Fruit fly (Drosophila melanogaster) whole organism, wandering third instar larva: ENCODE results near the gene CG5895.

Experiments
- Abd-B ChIP-seq: fragments of >200 bp; optimal IDR thresholded peaks from 2 replicates; lab custom pipeline; 2017; ENCODE audit warnings: missing biosample characterization, missing genetic modification characterization
- CG32264 ChIP-seq: fragments of 200-800 bp; sonication (Bioruptor generic); optimal IDR thresholded peaks from 2 replicates; lab custom pipeline; 2016; ENCODE audit warnings: missing biosample characterization, missing genetic modification characterization
- CG9705 ChIP-seq: fragments of 200-800 bp; sonication (Bioruptor generic); optimal IDR thresholded peaks from 2 replicates; lab custom pipeline; 2018; ENCODE audit warnings: missing biosample characterization, mild to moderate bottlenecking, missing genetic modification characterization
- CrebA ChIP-seq: fragments of 200-800 bp; sonication (Bioruptor generic); optimal IDR thresholded peaks from 2 replicates; lab custom pipeline; 2016; ENCODE audit warnings: missing biosample characterization, mild to moderate bottlenecking, missing genetic modification characterization, borderline replicate concordance
- Dfd ChIP-seq: fragments of >200 bp; optimal IDR thresholded peaks from 2 replicates; lab custom pipeline; 2017; ENCODE audit warnings: missing biosample characterization, missing genetic modification characterization
- Dif ChIP-seq: fragments of 200-275, 200-300 bp; sonication (Bioruptor generic); optimal IDR thresholded peaks from 2 replicates; lab custom pipeline; 2018; ENCODE audit warnings: missing biosample characterization, missing genetic modification characterization; ENCODE audit not compliant: partially characterized antibody
- GATAd ChIP-seq: sonication (Bioruptor generic); optimal IDR thresholded peaks from 2 replicates; lab custom pipeline; 2016; ENCODE audit warnings: missing biosample characterization, missing genetic modification characterization
- HLH106 ChIP-seq: fragments of 200-800 bp; optimal IDR thresholded peaks from 3 replicates; lab custom pipeline; 2019; ENCODE audit warnings: missing biosample characterization, mild to moderate bottlenecking, missing genetic modification characterization, moderate library complexity
- Hnf4 ChIP-seq: fragments of 200-800 bp; sonication (Bioruptor generic); optimal IDR thresholded peaks from 2 replicates; lab custom pipeline; 2016; ENCODE audit warnings: missing biosample characterization, mild to moderate bottlenecking, missing genetic modification characterization
- Hr78 ChIP-seq: fragments of >200 bp; optimal IDR thresholded peaks from 2 replicates; lab custom pipeline; 2017; ENCODE audit warnings: missing biosample characterization, missing genetic modification characterization
- Hr83 ChIP-seq: fragments of 200-300 bp; sonication (Bioruptor generic); optimal IDR thresholded peaks from 2 replicates; lab custom pipeline; 2016; ENCODE audit warnings: missing biosample characterization, mild to moderate bottlenecking, missing genetic modification characterization, moderate library complexity; ENCODE audit not compliant: poor library complexity, severe bottlenecking
- Jra ChIP-seq: sonication (Bioruptor generic); optimal IDR thresholded peaks from 2 replicates; lab custom pipeline; 2016; ENCODE audit warnings: missing biosample characterization, missing genetic modification characterization
- Mio ChIP-seq: sonication (Bioruptor generic); optimal IDR thresholded peaks from 2 replicates; lab custom pipeline; 2016; ENCODE audit warnings: missing biosample characterization, missing genetic modification characterization
- Myc ChIP-seq: fragments of >200 bp; optimal IDR thresholded peaks from 2 replicates; lab custom pipeline; 2017
- N ChIP-seq: fragments of >200 bp; optimal IDR thresholded peaks from 2 replicates; lab custom pipeline; 2018; ENCODE audit warnings: missing biosample characterization, missing external identifiers, missing genetic modification characterization
- OdsH ChIP-seq: fragments of 200-800 bp; sonication (Bioruptor generic); optimal IDR thresholded peaks from 2 replicates; lab custom pipeline; 2016; ENCODE audit warnings: missing biosample characterization, mild to moderate bottlenecking, missing genetic modification characterization
- Rel ChIP-seq, 2 experiments: fragments of 200-800 bp; sonication (Bioruptor generic) in 1 of 2; optimal IDR thresholded peaks; 2 replicates in 1 of 2; 3 replicates in 1 of 2; lab custom pipeline; 2016 to 2019; ENCODE audit warnings: mild to moderate bottlenecking in 2 of 2, missing biosample characterization in 2 of 2, missing genetic modification characterization in 2 of 2, moderate library complexity in 1 of 2
- Vsx2 ChIP-seq: fragments of 200-300, 225-300 bp; sonication (Bioruptor generic); optimal IDR thresholded peaks from 2 replicates; lab custom pipeline; 2018; ENCODE audit warnings: missing biosample characterization, missing genetic modification characterization; ENCODE audit not compliant: partially characterized antibody
- br ChIP-seq: fragments of 200-800 bp; sonication (Bioruptor generic); optimal IDR thresholded peaks from 2 replicates; lab custom pipeline; 2016; ENCODE audit warnings: missing biosample characterization, missing genetic modification characterization
- brk ChIP-seq: fragments of 200-800 bp; sonication (Bioruptor generic); optimal IDR thresholded peaks from 2 replicates; lab custom pipeline; 2016; ENCODE audit warnings: missing biosample characterization, mild to moderate bottlenecking, missing genetic modification characterization
- dmrt93B ChIP-seq: fragments of 200-800 bp; sonication (Bioruptor generic); optimal IDR thresholded peaks from 2 replicates; lab custom pipeline; 2018; ENCODE audit warnings: missing biosample characterization, mild to moderate bottlenecking, missing genetic modification characterization
- dsf ChIP-seq: sonication (Bioruptor generic); optimal IDR thresholded peaks from 2 replicates; lab custom pipeline; 2016; ENCODE audit warnings: missing biosample characterization, missing genetic modification characterization, borderline replicate concordance
- ey ChIP-seq: fragments of 200-800 bp; sonication (Bioruptor generic); optimal IDR thresholded peaks from 2 replicates; lab custom pipeline; 2016; ENCODE audit warnings: missing biosample characterization, missing genetic modification characterization
- foxo ChIP-seq, 2 experiments: fragments of 200-800 bp; sonication (Bioruptor generic); optimal IDR thresholded peaks; 2 replicates in 1 of 2; 3 replicates in 1 of 2; lab custom pipeline; 2016 to 2017; ENCODE audit warnings: missing biosample characterization in 2 of 2, missing genetic modification characterization in 2 of 2
- fru ChIP-seq: fragments of 200-800 bp; sonication (Bioruptor generic); optimal IDR thresholded peaks from 3 replicates; lab custom pipeline; 2016; ENCODE audit warnings: missing biosample characterization, mild to moderate bottlenecking, missing genetic modification characterization
- h ChIP-seq: fragments of 200-800 bp; sonication (Bioruptor generic); optimal IDR thresholded peaks from 3 replicates; lab custom pipeline; 2016; ENCODE audit warnings: missing biosample characterization, mild to moderate bottlenecking, missing genetic modification characterization
- jim ChIP-seq: fragments of 175-275, 200-325 bp; sonication (Bioruptor generic); optimal IDR thresholded peaks from 2 replicates; lab custom pipeline; 2016; ENCODE audit warnings: missing biosample characterization, mild to moderate bottlenecking, missing genetic modification characterization
- lola ChIP-seq: fragments of >200 bp; optimal IDR thresholded peaks from 2 replicates; lab custom pipeline; 2017; ENCODE audit warnings: missing biosample characterization, missing genetic modification characterization
- pan ChIP-seq: fragments of >200 bp; optimal IDR thresholded peaks from 2 replicates; lab custom pipeline; 2017
- psq ChIP-seq: fragments of 200-800 bp; sonication (Bioruptor generic); optimal IDR thresholded peaks from 3 replicates; lab custom pipeline; 2017; ENCODE audit warnings: missing biosample characterization, mild to moderate bottlenecking, missing genetic modification characterization, moderate library complexity
- rgr ChIP-seq: fragments of 200-800 bp; sonication (Bioruptor generic); optimal IDR thresholded peaks from 3 replicates; lab custom pipeline; 2016; ENCODE audit warnings: missing biosample characterization, mild to moderate bottlenecking, missing genetic modification characterization
- sage ChIP-seq: fragments of 200-800 bp; sonication (Bioruptor generic); optimal IDR thresholded peaks from 2 replicates; lab custom pipeline; 2016; ENCODE audit warnings: missing biosample characterization, mild to moderate bottlenecking, missing genetic modification characterization
- sv ChIP-seq: fragments of 200-800 bp; sonication (Bioruptor generic); optimal IDR thresholded peaks from 3 replicates; lab custom pipeline; 2016; ENCODE audit warnings: missing biosample characterization, missing genetic modification characterization
- tai ChIP-seq: sonication (Bioruptor generic); optimal IDR thresholded peaks from 2 replicates; lab custom pipeline; 2016; ENCODE audit warnings: missing biosample characterization, missing genetic modification characterization
- usp ChIP-seq: fragments of >200 bp; optimal IDR thresholded peaks from 2 replicates; lab custom pipeline; 2017; ENCODE audit warnings: missing biosample characterization, missing genetic modification characterization
- woc ChIP-seq: sonication (Bioruptor generic); optimal IDR thresholded peaks from 2 replicates; lab custom pipeline; 2016; ENCODE audit warnings: missing biosample characterization, mild to moderate bottlenecking, missing genetic modification characterization

CG5895 gene

DNA sequence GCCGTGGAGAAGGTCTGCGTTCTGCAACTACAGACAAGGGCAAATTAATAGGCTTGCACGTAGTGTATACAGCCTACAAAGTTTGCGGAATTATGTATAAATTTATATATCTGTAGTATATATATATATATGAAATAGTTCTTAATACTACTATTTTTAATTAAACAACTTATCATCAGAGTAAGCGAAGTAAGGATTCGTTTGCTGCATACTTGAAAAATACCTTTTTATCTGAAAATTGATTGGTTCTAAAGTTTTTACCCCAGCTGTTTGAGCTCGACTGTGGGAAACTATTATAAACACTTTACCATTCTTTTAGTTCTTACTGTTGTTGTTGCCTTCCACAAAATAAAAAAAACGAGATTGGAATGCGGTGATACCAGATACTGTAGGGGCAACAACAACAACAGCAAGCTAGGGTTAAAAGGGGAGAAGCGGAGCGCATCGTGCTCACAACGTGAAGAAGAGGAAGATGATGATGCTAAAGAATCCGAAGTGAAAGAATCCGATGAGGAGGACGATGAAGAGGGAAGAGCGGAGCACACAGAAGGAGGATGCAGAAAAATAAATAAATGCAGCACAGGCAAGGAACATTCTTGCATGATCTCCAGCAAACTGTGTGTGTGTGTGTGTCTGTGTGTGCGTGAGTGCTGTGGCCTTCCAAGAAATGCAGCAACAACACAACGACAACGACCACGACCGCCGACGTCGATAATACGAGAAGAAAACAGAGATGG lies 7.9 kb downstream of the CG5895 start (continued):
- TF ChIP-seq Mio (no peak), Dfd (GFP tag; lab: Kevin White, UChicago) (peak; percentile 62), Hr83 (GFP tag; lab: Kevin White, UChicago) (no peak), Rel (GFP tag; optimal IDR thresholded peaks at IDR 0.05; lab: Kevin White, UChicago) (no peak), Rel (tag; optimal IDR thresholded peaks at IDR 0.05; lab: Kevin White, UChicago) (peak; percentile 23), fru (GFP tag; lab: Kevin White, UChicago) (peak; percentile 74), woc (GFP tag; lab: Kevin White, UChicago) (peak; percentile 28), Hnf4 (GFP tag; lab: Kevin White, UChicago) (peak; percentile 22), Myc (lab: Kevin White, UChicago) (no peak)

dm6 chr3L:16043782-16044352 lies 8.6 kb downstream of the CG5895 start:
- TF ChIP-seq Rel (GFP tag; optimal IDR thresholded peaks at IDR 0.05; lab: Kevin White, UChicago), result no peak
- TF ChIP-seq Rel (tag; optimal IDR thresholded peaks at IDR 0.05; lab: Kevin White, UChicago), result peak; percentile 7
- no peak for TF ChIP-seq h (GFP tag; lab: Kevin White, UChicago)

DNA sequence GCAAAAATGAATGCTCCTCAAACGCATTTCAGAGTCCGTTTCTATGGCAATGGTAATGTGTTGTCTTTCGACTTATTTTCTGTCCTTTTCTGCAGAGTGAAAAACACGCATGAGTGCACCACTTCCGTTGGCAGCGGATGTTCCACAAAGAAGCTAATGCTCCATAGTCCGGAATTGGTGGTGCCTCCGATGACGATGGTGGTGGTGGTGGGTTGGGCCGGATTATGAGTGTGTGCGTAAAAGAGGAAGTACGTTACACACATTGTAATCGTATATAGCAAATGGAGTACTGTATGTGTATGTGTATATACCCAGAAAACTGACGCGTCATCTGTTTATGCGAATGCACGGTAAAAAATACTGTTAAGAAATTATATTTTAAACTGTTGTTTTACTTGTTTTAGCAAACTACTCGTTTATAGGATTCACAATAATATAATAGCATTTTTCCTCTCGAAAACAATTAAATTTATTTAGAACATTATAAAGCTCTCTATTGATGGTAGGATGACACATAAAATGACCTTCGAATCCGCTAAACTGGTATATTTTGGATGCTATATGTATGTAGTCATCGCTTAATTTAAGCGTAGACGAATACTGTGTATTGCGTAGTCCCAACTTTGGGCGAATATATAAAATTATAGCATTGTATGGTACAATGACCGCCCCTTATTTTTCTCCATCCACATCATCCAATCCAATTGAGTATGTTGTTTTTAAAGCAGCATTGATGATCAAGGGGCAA lies 10.0 kb downstream of the CG5895 start:
- TF ChIP-seq psq (GFP tag; lab: Kevin White, UChicago), result no peak
- TF ChIP-seq tai (GFP tag; lab: Kevin White, UChicago), result no peak
- TF ChIP-seq woc (GFP tag; lab: Kevin White, UChicago), result no peak
- no peak for TF ChIP-seq dmrt93B
- TF ChIP-seq Rel (GFP tag; optimal IDR thresholded peaks at IDR 0.05; lab: Kevin White, UChicago), result no peak
- TF ChIP-seq Rel (tag; optimal IDR thresholded peaks at IDR 0.05; lab: Kevin White, UChicago), result peak; percentile 10
- no peak for TF ChIP-seq Hr78 (GFP tag; lab: Kevin White, UChicago)
- no peak for TF ChIP-seq sv (GFP tag; lab: Kevin White, UChicago)
- no peak for TF ChIP-seq lola (GFP tag; lab: Kevin White, UChicago)
- no peak for TF ChIP-seq usp (GFP tag; lab: Kevin White, UChicago)
- no peak for TF ChIP-seq Abd-B
- peak; percentile 8 for TF ChIP-seq rgr
- TF ChIP-seq CrebA (GFP tag; lab: Kevin White, UChicago), result no peak
- TF ChIP-seq Dif, result no peak
- TF ChIP-seq Vsx2 (GFP tag; lab: Kevin White, UChicago), result no peak
- peak; percentile 17 for TF ChIP-seq fru (GFP tag; lab: Kevin White, UChicago)
- peak; percentile 58 for TF ChIP-seq OdsH (GFP tag; lab: Kevin White, UChicago)
- TF ChIP-seq jim (GFP tag; lab: Kevin White, UChicago), result no peak
- no peak for TF ChIP-seq Hnf4 (GFP tag; lab: Kevin White, UChicago)
- no peak for TF ChIP-seq ey (GFP tag; lab: Kevin White, UChicago)
- TF ChIP-seq h (GFP tag; lab: Kevin White, UChicago), result peak; percentile 48

DNA sequence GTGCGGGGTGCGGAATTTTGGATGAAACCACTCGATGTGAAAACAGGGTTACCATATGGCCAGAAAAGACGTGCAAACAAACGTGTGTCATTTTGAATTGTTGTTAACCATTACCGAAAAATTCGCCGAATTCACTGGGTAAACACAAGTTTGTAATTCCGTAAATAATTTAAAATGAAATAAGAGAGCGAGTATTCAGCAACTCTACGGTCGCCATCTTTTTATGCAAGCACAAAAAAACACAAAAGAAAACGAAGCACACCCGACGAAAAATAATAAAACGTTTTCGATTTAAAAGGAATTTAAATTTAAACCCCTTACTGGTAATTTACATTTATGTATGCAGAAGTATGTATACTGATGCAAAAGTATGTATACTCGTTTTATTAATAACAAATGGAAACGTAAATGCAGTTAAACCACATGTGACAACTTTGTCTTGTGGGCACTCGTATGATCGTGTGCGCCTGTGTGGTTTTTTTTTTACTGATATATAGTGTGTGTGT lies 10.6 kb downstream of the CG5895 start:
- TF ChIP-seq Dif (no peak), br (GFP tag; lab: Kevin White, UChicago) (peak; percentile 98), CrebA (GFP tag; lab: Kevin White, UChicago) (peak; percentile 96), HLH106 (tag; lab: Kevin White, UChicago) (peak; percentile 96), psq (GFP tag; lab: Kevin White, UChicago) (peak; percentile 95), jim (GFP tag; lab: Kevin White, UChicago) (peak; percentile 2), Hr83 (GFP tag; lab: Kevin White, UChicago) (peak; percentile 69), N (no peak), fru (GFP tag; lab: Kevin White, UChicago) (peak; percentile 97), Hnf4 (GFP tag; lab: Kevin White, UChicago) (peak; percentile 95), CG9705 (GFP tag; lab: Kevin White, UChicago) (peak; percentile 87), brk (GFP tag; lab: Kevin White, UChicago) (peak; percentile 98), usp (GFP tag; lab: Kevin White, UChicago) (no peak), sage (GFP tag; lab: Kevin White, UChicago) (peak; percentile 94), Dfd (GFP tag; lab: Kevin White, UChicago) (no peak), sv (GFP tag; lab: Kevin White, UChicago) (peak; percentile 95), CG32264 (GFP tag; lab: Kevin White, UChicago) (peak; percentile 95), foxo (GFP tag; optimal IDR thresholded peaks at IDR 0.05; lab: Kevin White, UChicago) (peak; percentile 88 to 97), GATAd (peak; percentile 50), Hr78 (GFP tag; lab: Kevin White, UChicago) (no peak), dsf (GFP tag; lab: Kevin White, UChicago) (peak; percentile 90), Myc (lab: Kevin White, UChicago) (no peak), Rel (GFP tag; optimal IDR thresholded peaks at IDR 0.05; lab: Kevin White, UChicago) (peak; percentile 94), Rel (tag; optimal IDR thresholded peaks at IDR 0.05; lab: Kevin White, UChicago) (peak; percentile 94), Jra (peak; percentile 91), h (GFP tag; lab: Kevin White, UChicago) (peak; percentile 98), dmrt93B (peak; percentile 71), Mio (peak; percentile 82), Abd-B (no peak), tai (GFP tag; lab: Kevin White, UChicago) (peak; percentile 90), rgr (peak; percentile 98), pan (lab: Kevin White, UChicago) (no peak)
